Worm (Caenorhabditis elegans): ENCODE data around the gene T08G3.11.
A peak's percentile ranks its signal among the peaks of the same experiment; 100 is the strongest.

Gene T08G3.11

ce11 chrV:16483044-16483443 lies 3.9 kb upstream of the T08G3.11 start, which contains the start of gene F57E7.2:
Gene F57E7.2, minus strand, starts transcription at chrV:16483144.
- TF ChIP-seq daf-12 (tag; optimal IDR thresholded peaks at IDR 0.05) = no peak
- no peak for TF ChIP-seq lin-13 (GFP tag; optimal IDR thresholded peaks at IDR 0.05)
- TF ChIP-seq nhr-237 (tag; optimal IDR thresholded peaks at IDR 0.05) = no peak
- no peak for TF ChIP-seq ceh-44 (GFP tag; IDR thresholded peaks at IDR 0.05)
- TF ChIP-seq snpc-1.2 (GFP tag; IDR thresholded peaks at IDR 0.05) = no peak
- no peak for TF ChIP-seq zip-11 (GFP tag; IDR thresholded peaks at IDR 0.05)
- TF ChIP-seq T26A8.4 (GFP tag; IDR thresholded peaks at IDR 0.05) = no peak
- TF ChIP-seq tra-1 (GFP tag; IDR thresholded peaks at IDR 0.05) = no peak
- no peak for TF ChIP-seq ztf-11 (tag; optimal IDR thresholded peaks at IDR 0.05)
- TF ChIP-seq nhr-6 (tag; optimal IDR thresholded peaks at IDR 0.05) = no peak
- TF ChIP-seq mdl-1 (tag; optimal IDR thresholded peaks at IDR 0.05) = no peak
- TF ChIP-seq mes-2 (tag; optimal IDR thresholded peaks at IDR 0.05; ENCODE audit: poor library complexity, severe bottlenecking) = no peak
- no peak for TF ChIP-seq dmd-8 (GFP tag; IDR thresholded peaks at IDR 0.05)
- no peak for TF ChIP-seq gei-8 (GFP tag; optimal IDR thresholded peaks at IDR 0.05)
- no peak for TF ChIP-seq nhr-28 (tag; optimal IDR thresholded peaks at IDR 0.05)
- TF ChIP-seq nhr-76 (tag; optimal IDR thresholded peaks at IDR 0.05) = no peak
- no peak for TF ChIP-seq jun-1 (tag; optimal IDR thresholded peaks at IDR 0.05)

ce11 chrV:16480919-16481630 lies 1.9 kb upstream of the T08G3.11 start, which contains the start of the genes F57E7.4 and spig-6:
Gene F57E7.4, minus strand, starts transcription at chrV:16481019.
Gene spig-6, plus strand, starts transcription at chrV:16481580.
- TF ChIP-seq unc-62 (GFP tag; optimal IDR thresholded peaks at IDR 0.05 in 1 of 2) (peak in 1 of 2 experiments; percentile 68), unc-62 (tag; optimal IDR thresholded peaks at IDR 0.05) (no peak), lin-29 (GFP tag; IDR thresholded peaks at IDR 0.05) (no peak)

- TF ChIP-seq vab-7 (GFP tag; IDR thresholded peaks at IDR 0.05) = peak; percentile 41; the same call in 1 of the 2 replicates
- 0 out of 2 replicates have a peak, but pooled peaks have one; percentile 20 for TF ChIP-seq dmd-6 (GFP tag; IDR thresholded peaks at IDR 0.05)
- TF ChIP-seq lim-7 (GFP tag; IDR thresholded peaks at IDR 0.05) = peak; percentile 59; the same call in 1 of the 2 replicates
Observed at ce11 chrV:16474686-16475085, 4.5 kb downstream of the T08G3.11 start.

ce11 chrV:16471995-16472563 lies 7.1 kb downstream of the T08G3.11 start, which contains the start of gene srw-35:
Gene srw-35, plus strand, starts transcription at chrV:16472513.
- no peak for TF ChIP-seq zfp-2 (tag; optimal IDR thresholded peaks at IDR 0.05)
- no peak for TF ChIP-seq nhr-111 (GFP tag; optimal IDR thresholded peaks at IDR 0.05)
- TF ChIP-seq php-3 (GFP tag; IDR thresholded peaks at IDR 0.05) = 0 out of 2 replicates have a peak, but pooled peaks have one; percentile 19
- TF ChIP-seq arid-1 (GFP tag; conservative IDR thresholded peaks at IDR 0.05) = no peak
- TF ChIP-seq R02D3.7 (tag; optimal IDR thresholded peaks at IDR 0.05) = no peak

ce11 chrV:16470916-16471315 lies 8.3 kb downstream of the T08G3.11 start, which contains the start of gene srh-138:
Gene srh-138, minus strand, starts transcription at chrV:16471016.
- TF ChIP-seq nhr-102 (tag; optimal IDR thresholded peaks at IDR 0.05) (no peak), dmd-6 (GFP tag; IDR thresholded peaks at IDR 0.05) (no peak), dpl-1 (GFP tag; optimal IDR thresholded peaks at IDR 0.05) (no peak), nhr-6 (tag; optimal IDR thresholded peaks at IDR 0.05) (no peak), F37D6.2 (tag; optimal IDR thresholded peaks at IDR 0.05) (no peak), pha-4 (GFP tag; IDR thresholded peaks at IDR 0.05) (no peak), pha-4 (tag; optimal IDR thresholded peaks at IDR 0.05) (no peak), ceh-28 (tag; optimal IDR thresholded peaks at IDR 0.05) (no peak), hif-1 (tag; optimal IDR thresholded peaks at IDR 0.05) (no peak), zfp-3 (GFP tag; conservative IDR thresholded peaks at IDR 0.05) (no peak), F10B5.3 (tag; optimal IDR thresholded peaks at IDR 0.05) (no peak), lir-3 (tag; optimal IDR thresholded peaks at IDR 0.05) (no peak), lin-15B (tag; optimal IDR thresholded peaks at IDR 0.05) (no peak), spr-3 (GFP tag; optimal IDR thresholded peaks at IDR 0.05) (no peak), lin-13 (GFP tag; optimal IDR thresholded peaks at IDR 0.05) (no peak), T26A8.4 (GFP tag; IDR thresholded peaks at IDR 0.05) (no peak), rbr-2 (tag; optimal IDR thresholded peaks at IDR 0.05) (no peak), Y5F2A.4 (GFP tag; optimal IDR thresholded peaks at IDR 0.05) (no peak)
